Fruit fly (Drosophila melanogaster) whole organism: ENCODE measurements around the gene CG7208.

Source experiments
- Dll ChIP-seq: fragments of >200 bp; optimal IDR thresholded peaks from 2 replicates; lab custom pipeline; 2017
- usp ChIP-seq: fragments of >200 bp; optimal IDR thresholded peaks from 2 replicates; lab custom pipeline; 2017; ENCODE audit warnings: missing biosample characterization, missing genetic modification characterization, mixed read lengths

DNA sequence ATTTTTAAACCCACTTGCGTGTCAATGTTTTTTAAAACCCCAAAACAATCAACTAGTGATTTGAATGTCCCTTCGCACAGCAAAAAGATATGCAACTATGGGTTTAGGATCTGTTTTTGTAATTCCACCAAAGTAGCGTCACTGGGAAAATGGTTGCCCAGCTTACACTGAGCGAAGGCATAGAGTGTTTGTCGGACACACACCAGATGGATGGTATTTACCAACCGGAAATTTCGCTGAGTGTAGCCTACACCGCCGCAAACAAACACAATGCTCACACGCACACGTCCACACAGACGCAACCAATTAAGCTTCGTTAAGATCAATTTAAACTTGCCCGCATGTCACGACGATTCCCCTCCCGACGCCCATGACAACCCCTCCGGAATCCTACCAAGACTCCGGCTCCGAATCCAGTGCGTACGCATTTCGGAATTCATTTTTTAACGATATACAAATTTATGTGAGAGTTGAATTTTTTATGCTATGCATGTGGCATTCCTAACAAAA is 43.3 kb upstream of the CG7208 start:
- TF ChIP-seq Dll (no peak), usp (GFP tag; lab: Kevin White, UChicago) (no peak)
